Fruit fly (Drosophila melanogaster): Measurements from ENCODE around the gene CG10657.

The CG10657 gene

dm6 chr3L:12501249-12501648 is 4.2 kb upstream of the CG10657 start, which contains the start of the genes CG10638 and CG10681 (continued):
- TF ChIP-seq run (tag; optimal IDR thresholded peaks at IDR 0.05): no peak
- no peak for TF ChIP-seq ewg (GFP tag; optimal IDR thresholded peaks at IDR 0.05)
- no peak for TF ChIP-seq caup (GFP tag; optimal IDR thresholded peaks at IDR 0.05; ENCODE audit: severe bottlenecking)
- no peak for TF ChIP-seq btn (GFP tag; optimal IDR thresholded peaks at IDR 0.05)
- no peak for TF ChIP-seq CG11456 (GFP tag; IDR thresholded peaks at IDR 0.05)
- no peak for TF ChIP-seq CG3065 (GFP tag; optimal IDR thresholded peaks at IDR 0.05)
- no peak for TF ChIP-seq Atf-2 (GFP tag; optimal IDR thresholded peaks at IDR 0.05)
- TF ChIP-seq jigr1 (GFP tag; IDR thresholded peaks at IDR 0.05): no peak
- TF ChIP-seq CG1602 (GFP tag; optimal IDR thresholded peaks at IDR 0.05): peak; percentile 14
- TF ChIP-seq chn (GFP tag; optimal IDR thresholded peaks at IDR 0.05): peak; percentile 16
- no peak for TF ChIP-seq Stat92E (GFP tag; optimal IDR thresholded peaks at IDR 0.05)
- no peak for TF ChIP-seq kni (GFP tag; optimal IDR thresholded peaks at IDR 0.05)
- TF ChIP-seq CG1024 (GFP tag; IDR thresholded peaks at IDR 0.05): no peak
- no peak for TF ChIP-seq fd96Cb (tag; optimal IDR thresholded peaks at IDR 0.05)
- TF ChIP-seq grn (GFP tag; optimal IDR thresholded peaks at IDR 0.05): no peak
- no peak for TF ChIP-seq mirr (GFP tag; optimal IDR thresholded peaks at IDR 0.05)
- no peak for TF ChIP-seq salm (tag; optimal IDR thresholded peaks at IDR 0.05)
- peak; percentile 28 for TF ChIP-seq tap (tag; optimal IDR thresholded peaks at IDR 0.05)

dm6 chr3L:12495312-12495725 is 1.7 kb downstream of the CG10657 start:
- TF ChIP-seq PHDP (tag; optimal IDR thresholded peaks at IDR 0.05): peak; percentile 46
- peak; percentile 36 for TF ChIP-seq Xbp1 (GFP tag; optimal IDR thresholded peaks at IDR 0.05)
- TF ChIP-seq CG5180 (GFP tag; optimal IDR thresholded peaks at IDR 0.05): peak; percentile 27
- no peak for TF ChIP-seq Jarid2 (GFP tag; optimal IDR thresholded peaks at IDR 0.05)
- no peak for TF ChIP-seq CG6254 (GFP tag; optimal IDR thresholded peaks at IDR 0.05)
- TF ChIP-seq row (GFP tag; IDR thresholded peaks at IDR 0.05): peak; percentile 42; the same call in 2 of the 3 replicates
- TF ChIP-seq CG12769 (tag; optimal IDR thresholded peaks at IDR 0.05): peak; percentile 27
- TF ChIP-seq CG9215 (GFP tag; IDR thresholded peaks at IDR 0.05): 0 out of 2 replicates have a peak, but pooled peaks have one; percentile 15
- TF ChIP-seq CG13424 (tag; optimal IDR thresholded peaks at IDR 0.05): peak; percentile 62
- peak; percentile 7 for TF ChIP-seq CG10543 (GFP tag; optimal IDR thresholded peaks at IDR 0.05)
- no peak for TF ChIP-seq sr (GFP tag; IDR thresholded peaks at IDR 0.05)
- no peak for TF ChIP-seq twi (tag; optimal IDR thresholded peaks at IDR 0.05)
- TF ChIP-seq CG15269 (tag; optimal IDR thresholded peaks at IDR 0.05): peak; percentile 49
- peak in 1 of 2 experiments; percentile 5 for TF ChIP-seq Eip74EF (GFP tag; optimal IDR thresholded peaks at IDR 0.05)
- TF ChIP-seq CG6689 (GFP tag; IDR thresholded peaks at IDR 0.05): 0 out of 2 replicates have a peak, but pooled peaks have one; percentile 19
- TF ChIP-seq btn (GFP tag; optimal IDR thresholded peaks at IDR 0.05): no peak
- 0 out of 3 replicates have a peak, but pooled peaks have one; percentile 29 for TF ChIP-seq Mrtf (GFP tag; IDR thresholded peaks at IDR 0.05)
- no peak for TF ChIP-seq CG8359 (GFP tag; optimal IDR thresholded peaks at IDR 0.05; ENCODE audit: borderline replicate concordance)
- no peak for TF ChIP-seq Stat92E (GFP tag; optimal IDR thresholded peaks at IDR 0.05)
- peak; percentile 53 for TF ChIP-seq lab (GFP tag; optimal IDR thresholded peaks at IDR 0.05)
- no peak for TF ChIP-seq prd (optimal IDR thresholded peaks at IDR 0.05)
- peak; percentile 37; the same call in 1 of the 3 replicates for TF ChIP-seq prd (GFP tag; IDR thresholded peaks at IDR 0.05)
- TF ChIP-seq CG12659 (GFP tag; optimal IDR thresholded peaks at IDR 0.05): peak; percentile 39
- peak; percentile 56 for TF ChIP-seq Med (GFP tag)
- no peak for TF ChIP-seq HmgD (GFP tag; optimal IDR thresholded peaks at IDR 0.05)
- peak; percentile 36 for TF ChIP-seq Nf-YC (tag; optimal IDR thresholded peaks at IDR 0.05)
- TF ChIP-seq bsh (GFP tag; optimal IDR thresholded peaks at IDR 0.05): peak; percentile 27 to 83
- peak; percentile 47 for TF ChIP-seq Sox102F (GFP tag; optimal IDR thresholded peaks at IDR 0.05)
- peak; percentile 11 for TF ChIP-seq CG16815 (GFP tag; optimal IDR thresholded peaks at IDR 0.05)
- TF ChIP-seq Sox100B (GFP tag; optimal IDR thresholded peaks at IDR 0.05): peak; percentile 51
- peak; percentile 49; the same call in 1 of the 3 replicates for TF ChIP-seq dysf (GFP tag; IDR thresholded peaks at IDR 0.05)
- TF ChIP-seq CG1529 (GFP tag; optimal IDR thresholded peaks at IDR 0.05): peak; percentile 24

Data from whole organism, embryonic.